Worm (Caenorhabditis elegans) whole organism, L2 larva: ENCODE data around the gene srz-82.

Source experiments
- C34F6.9 ChIP-seq: fragments of 150-350 bp; optimal IDR thresholded peaks from 2 replicates; lab custom pipeline; 2014; ENCODE audit warnings: missing biosample characterization, missing genetic modification characterization
- Y55F3AM.14 ChIP-seq: fragments of 200-800 bp; sonication (Bioruptor generic); optimal IDR thresholded peaks from 2 replicates; lab custom pipeline; 2018; ENCODE audit warnings: mild to moderate bottlenecking, missing genetic modification characterization, missing compliant biosample characterization
- ZK546.5 ChIP-seq: sonication (generic microtip); optimal IDR thresholded peaks from 2 replicates; lab custom pipeline; 2017; ENCODE audit warnings: missing biosample characterization, missing genetic modification characterization
- alr-1 ChIP-seq: fragments of 150-350 bp; optimal IDR thresholded peaks from 2 replicates; lab custom pipeline; 2014; ENCODE audit warnings: missing biosample characterization, missing genetic modification characterization
- ceh-82 ChIP-seq: fragments of 150-350 bp; optimal IDR thresholded peaks from 2 replicates; lab custom pipeline; 2014; ENCODE audit warnings: missing biosample characterization, missing genetic modification characterization
- dmd-4 ChIP-seq: sonication (generic microtip); optimal IDR thresholded peaks from 2 replicates; lab custom pipeline; 2017; ENCODE audit warnings: missing biosample characterization, missing genetic modification characterization
- elt-1 ChIP-seq: fragments of 150-350 bp; optimal IDR thresholded peaks from 2 replicates; lab custom pipeline; 2014; ENCODE audit warnings: missing biosample characterization, missing genetic modification characterization
- elt-3 ChIP-seq: sonication (generic microtip); optimal IDR thresholded peaks from 2 replicates; lab custom pipeline; 2017; ENCODE audit warnings: missing biosample characterization, missing genetic modification characterization
- fos-1 ChIP-seq: fragments of 150-350 bp; optimal IDR thresholded peaks from 2 replicates; lab custom pipeline; 2014; ENCODE audit warnings: missing biosample characterization, missing genetic modification characterization
- lin-11 ChIP-seq: fragments of 150-350 bp; sonication (generic microtip); optimal IDR thresholded peaks from 2 replicates; lab custom pipeline; 2014; ENCODE audit warnings: missing biosample characterization, missing genetic modification characterization, inconsistent platforms, mixed read lengths
- lin-39 ChIP-seq: fragments of 150-350 bp; optimal IDR thresholded peaks from 2 replicates; lab custom pipeline; 2014; ENCODE audit warnings: missing biosample characterization, missing genetic modification reagents, missing genetic modification characterization
- lsy-2 ChIP-seq, 2 experiments: fragments of 150-350 bp in 1 of 2; sonication (generic microtip) in 1 of 2; optimal IDR thresholded peaks; 2 replicates each; lab custom pipeline; 2014 to 2017; ENCODE audit warnings: missing biosample characterization in 2 of 2, missing genetic modification characterization in 2 of 2
- mdl-1 ChIP-seq, 2 experiments: fragments of 150-350 bp in 1 of 2; sonication (generic microtip) in 1 of 2; optimal IDR thresholded peaks; 2 replicates each; lab custom pipeline; 2017; ENCODE audit warnings: missing biosample characterization in 2 of 2, missing genetic modification characterization in 2 of 2
- nhr-10 ChIP-seq: sonication (generic microtip); optimal IDR thresholded peaks from 2 replicates; lab custom pipeline; 2017; ENCODE audit warnings: missing biosample characterization, missing genetic modification characterization
- nhr-129 ChIP-seq: fragments of 150-350 bp; optimal IDR thresholded peaks from 2 replicates; lab custom pipeline; 2014; ENCODE audit warnings: missing biosample characterization, missing genetic modification characterization
- nhr-25 ChIP-seq: fragments of 150-350 bp; sonication (generic microtip); optimal IDR thresholded peaks from 3 replicates; lab custom pipeline; 2014; ENCODE audit warnings: missing biosample characterization, missing genetic modification characterization
- nhr-6 ChIP-seq: fragments of 150-350 bp; optimal IDR thresholded peaks from 2 replicates; lab custom pipeline; 2014; ENCODE audit warnings: missing biosample characterization, missing genetic modification characterization
- nhr-77 ChIP-seq: fragments of 150-350 bp; optimal IDR thresholded peaks from 2 replicates; lab custom pipeline; 2014; ENCODE audit warnings: missing biosample characterization, missing genetic modification characterization
- peb-1 ChIP-seq: fragments of 150-350 bp; optimal IDR thresholded peaks from 2 replicates; lab custom pipeline; 2014; ENCODE audit warnings: missing biosample characterization, missing genetic modification characterization
- unc-55 ChIP-seq: fragments of 150-350 bp; sonication (generic microtip); optimal IDR thresholded peaks from 3 replicates; lab custom pipeline; 2014; ENCODE audit warnings: missing biosample characterization, missing genetic modification reagents, missing genetic modification characterization
- zag-1 ChIP-seq: fragments of 150-350 bp; optimal IDR thresholded peaks from 2 replicates; lab custom pipeline; 2014; ENCODE audit warnings: missing biosample characterization, missing genetic modification characterization

The srz-82 gene

ce11 chrIV:3524584-3525020 lies 41.9 kb downstream of the srz-82 start (continued):
- TF ChIP-seq mdl-1 (tag; optimal IDR thresholded peaks at IDR 0.05; lab: Kevin White, UChicago) (no peak), ZK546.5 (tag; lab: Kevin White, UChicago) (no peak), C34F6.9 (tag; lab: Kevin White, UChicago) (peak; percentile 51)

- TF ChIP-seq alr-1 (no peak), nhr-6 (tag; lab: Kevin White, UChicago) (no peak), unc-55 (GFP tag; lab: Kevin White, UChicago) (peak; percentile 6), nhr-10 (tag; lab: Kevin White, UChicago) (no peak), lsy-2 (tag; optimal IDR thresholded peaks at IDR 0.05; lab: Kevin White, UChicago) (peak in 1 of 2 experiments; percentile 8)
- TF ChIP-seq, all 48 proteins: peak for 2
Observed at ce11 chrIV:3526144-3526797, 43.6 kb downstream of the srz-82 start.

- TF ChIP-seq nhr-77 (no peak), nhr-6 (tag; lab: Kevin White, UChicago) (no peak), peb-1 (no peak)
- TF ChIP-seq, all 48 proteins: peak for 0
Observed at ce11 chrIV:3526831-3527404, 44.2 kb downstream of the srz-82 start, which contains the start of gene M57.2. M57.2 (plus strand) TSS chrIV:3527354.

- no peak for TF ChIP-seq nhr-129
- no peak for TF ChIP-seq elt-3 (tag; lab: Kevin White, UChicago)
- TF ChIP-seq fos-1 (tag; lab: Kevin White, UChicago): no peak
- no peak for TF ChIP-seq nhr-25 (tag; lab: Kevin White, UChicago)
Observed at ce11 chrIV:3527878-3528277, 45.2 kb downstream of the srz-82 start.

- TF ChIP-seq zag-1 (tag; lab: Kevin White, UChicago) (no peak), nhr-129 (no peak), lin-11 (tag; lab: Kevin White, UChicago) (no peak)
Observed at ce11 chrIV:3531535-3531934, 48.8 kb downstream of the srz-82 start.

ce11 chrIV:3532167-3532566 lies 49.5 kb downstream of the srz-82 start, which contains the start of gene M57.1:
M57.1 (plus strand) TSS chrIV:3532467.
- no peak for TF ChIP-seq ceh-82 (tag; lab: Kevin White, UChicago)
- no peak for TF ChIP-seq elt-1 (tag; lab: Kevin White, UChicago)
- TF ChIP-seq nhr-10 (tag; lab: Kevin White, UChicago): no peak
- TF ChIP-seq Y55F3AM.14 (GFP tag; lab: Kevin White, UChicago): no peak
- no peak for TF ChIP-seq lin-39 (tag; lab: Kevin White, UChicago)
- no peak for TF ChIP-seq lin-11 (tag; lab: Kevin White, UChicago)
- TF ChIP-seq nhr-25 (tag; lab: Kevin White, UChicago): no peak

ce11 chrIV:3532989-3533388 lies 50.3 kb downstream of the srz-82 start:
- TF ChIP-seq unc-55 (GFP tag; lab: Kevin White, UChicago): peak; percentile 61
- peak in 1 of 2 experiments; percentile 57 for TF ChIP-seq lsy-2 (tag; optimal IDR thresholded peaks at IDR 0.05; lab: Kevin White, UChicago)
- TF ChIP-seq nhr-77: no peak
- TF ChIP-seq C34F6.9 (tag; lab: Kevin White, UChicago): peak; percentile 27
- TF ChIP-seq nhr-129: peak; percentile 5
- TF ChIP-seq dmd-4: no peak
